Fruit fly (Drosophila melanogaster) whole organism, embryonic: ENCODE data around the gene CG33093.
A peak's percentile ranks its signal among the peaks of the same experiment; 100 is the strongest.

Experiments
- Abd-B ChIP-seq: fragments of 200-800 bp; sonication (Bioruptor generic); optimal IDR thresholded peaks from 2 replicates; lab custom pipeline; 2018; ENCODE audit warnings: missing biosample characterization, mild to moderate bottlenecking, missing genetic modification characterization, moderate library complexity
- Atf-2 ChIP-seq: fragments of 200-800 bp; sonication (Bioruptor generic); optimal IDR thresholded peaks from 2 replicates; lab custom pipeline; 2016; ENCODE audit warnings: missing biosample characterization, missing genetic modification characterization
- B-H2 ChIP-seq: fragments of 200-800 bp; sonication (Bioruptor generic); optimal IDR thresholded peaks from 2 replicates; lab custom pipeline; 2018; ENCODE audit warnings: missing biosample characterization, mild to moderate bottlenecking, missing genetic modification characterization
- CG10959 ChIP-seq: fragments of 200-800 bp; sonication (Bioruptor generic); IDR thresholded peaks from 2 replicates; pipeline ENCODE4 v1.3.6; 2022; ENCODE audit warnings: missing biosample characterization, missing genetic modification characterization
- CG11456 ChIP-seq: fragments of 200-800 bp; sonication (Bioruptor generic); IDR thresholded peaks from 3 replicates; pipeline ENCODE4 v1.3.6; 2022; ENCODE audit warnings: missing biosample characterization, missing genetic modification characterization
- CG12769 ChIP-seq: fragments of 200-800 bp; sonication (Bioruptor generic); optimal IDR thresholded peaks from 2 replicates; lab custom pipeline; 2019; ENCODE audit warnings: missing biosample characterization, mild to moderate bottlenecking, missing genetic modification characterization, moderate library complexity
- CG13775 ChIP-seq: fragments of 200-800 bp; sonication (Bioruptor generic); optimal IDR thresholded peaks from 3 replicates; lab custom pipeline; 2017; ENCODE audit warnings: missing biosample characterization, mild to moderate bottlenecking, missing genetic modification characterization
- CG13894 ChIP-seq: fragments of 200-800 bp; sonication (Bioruptor generic); optimal IDR thresholded peaks from 3 replicates; lab custom pipeline; 2018; ENCODE audit warnings: missing biosample characterization, mild to moderate bottlenecking, missing genetic modification characterization, moderate library complexity
- CG14667 ChIP-seq: fragments of 200-800 bp; sonication (Bioruptor generic); IDR thresholded peaks from 2 replicates; pipeline ENCODE4 v1.3.6; 2022; ENCODE audit warnings: missing biosample characterization, missing genetic modification characterization
- CG14860 ChIP-seq: fragments of 200-800 bp; sonication (Bioruptor generic); IDR thresholded peaks from 3 replicates; pipeline ENCODE4 v1.3.6; 2022; ENCODE audit warnings: missing biosample characterization, missing genetic modification characterization; ENCODE audit not compliant: partially characterized antibody
- CG14965 ChIP-seq: fragments of 200-800 bp; sonication (Bioruptor generic); optimal IDR thresholded peaks from 2 replicates; lab custom pipeline; 2016; ENCODE audit warnings: missing biosample characterization, missing genetic modification characterization, borderline replicate concordance
- CG16779 ChIP-seq: fragments of 200-800 bp; sonication (Bioruptor generic); IDR thresholded peaks from 2 replicates; pipeline ENCODE4 v1.3.6; 2022; ENCODE audit warnings: missing biosample characterization, missing genetic modification characterization
- CG16863 ChIP-seq: fragments of 200-800 bp; sonication (Bioruptor generic); optimal IDR thresholded peaks from 3 replicates; lab custom pipeline; 2016; ENCODE audit warnings: missing biosample characterization, missing genetic modification characterization
- CG17385 ChIP-seq: fragments of 200-800 bp; sonication (Bioruptor generic); optimal IDR thresholded peaks from 3 replicates; lab custom pipeline; 2018; ENCODE audit warnings: missing biosample characterization, mild to moderate bottlenecking, missing genetic modification characterization
- CG2202 ChIP-seq: fragments of 200-800 bp; sonication (Bioruptor generic); optimal IDR thresholded peaks from 2 replicates; lab custom pipeline; 2018; ENCODE audit warnings: missing biosample characterization, mild to moderate bottlenecking, missing genetic modification characterization
- CG3163 ChIP-seq: fragments of 200-800 bp; sonication (Bioruptor generic); optimal IDR thresholded peaks from 3 replicates; lab custom pipeline; 2016; ENCODE audit warnings: missing biosample characterization, missing genetic modification characterization
- CG3407 ChIP-seq: fragments of 200-800 bp; sonication (Bioruptor generic); optimal IDR thresholded peaks from 2 replicates; lab custom pipeline; 2018; ENCODE audit warnings: missing biosample characterization, mild to moderate bottlenecking, missing genetic modification characterization
- CG8359 ChIP-seq: fragments of 200-800 bp; sonication (Bioruptor generic); optimal IDR thresholded peaks from 2 replicates; lab custom pipeline; 2017; ENCODE audit warnings: missing biosample characterization, mild to moderate bottlenecking, missing genetic modification characterization, borderline replicate concordance
- CG9609 ChIP-seq: fragments of 200-800 bp; sonication (Bioruptor generic); optimal IDR thresholded peaks from 3 replicates; lab custom pipeline; 2016; ENCODE audit warnings: missing biosample characterization, missing genetic modification characterization
- CkIIα-i1 ChIP-seq: fragments of 200-800 bp; sonication (Bioruptor generic); IDR thresholded peaks from 2 replicates; pipeline ENCODE4 v1.3.6; 2022; ENCODE audit warnings: missing biosample characterization, missing genetic modification characterization
- D19A ChIP-seq: fragments of 200-800 bp; optimal IDR thresholded peaks from 3 replicates; lab custom pipeline; 2019; ENCODE audit warnings: missing biosample characterization, mild to moderate bottlenecking, missing genetic modification characterization, moderate library complexity
- Deaf1 ChIP-seq: fragments of 200-800 bp; optimal IDR thresholded peaks from 3 replicates; lab custom pipeline; 2019; ENCODE audit warnings: missing biosample characterization, mild to moderate bottlenecking, missing genetic modification characterization, moderate library complexity
- ERR ChIP-seq: fragments of 200-800 bp; sonication (Bioruptor generic); optimal IDR thresholded peaks from 2 replicates; lab custom pipeline; 2016; ENCODE audit warnings: missing biosample characterization, missing genetic modification characterization
- Gsc ChIP-seq: fragments of 200-800 bp; sonication (Bioruptor generic); IDR thresholded peaks from 2 replicates; pipeline ENCODE4 v1.3.6; 2022; ENCODE audit warnings: missing biosample characterization, missing genetic modification characterization
- Gug ChIP-seq: fragments of 200-800 bp; sonication (Bioruptor generic); IDR thresholded peaks from 4 replicates; pipeline ENCODE4 v1.3.6; 2022; ENCODE audit warnings: missing biosample characterization, missing genetic modification characterization
- H2.0 ChIP-seq: fragments of 200-800 bp; sonication (Bioruptor generic); IDR thresholded peaks from 2 replicates; pipeline ENCODE4 v1.3.6; 2022; ENCODE audit warnings: missing biosample characterization, missing genetic modification characterization
- HLH3B ChIP-seq: fragments of 200-800 bp; sonication (Bioruptor generic); IDR thresholded peaks from 2 replicates; pipeline ENCODE4 v1.3.6; 2022; ENCODE audit warnings: missing biosample characterization, missing genetic modification characterization
- Med ChIP-seq: fragments of 200-800 bp; sonication (Bioruptor generic); peaks from one replicate; lab custom pipeline; 2016; ENCODE audit warnings: missing biosample characterization, missing genetic modification characterization, mild to moderate bottlenecking, inconsistent platforms, moderate library complexity
- Neu2 ChIP-seq: fragments of 200-800 bp; sonication (Bioruptor generic); optimal IDR thresholded peaks from 3 replicates; lab custom pipeline; 2016; ENCODE audit warnings: missing biosample characterization, missing genetic modification characterization, borderline replicate concordance
- Pdp1 ChIP-seq, 2 experiments: fragments of 200-800 bp; sonication (Bioruptor generic); optimal IDR thresholded peaks; 3 replicates each; lab custom pipeline; 2016; ENCODE audit warnings: missing biosample characterization in 2 of 2, missing genetic modification characterization in 2 of 2, mild to moderate bottlenecking in 1 of 2, moderate library complexity in 1 of 2
- Scr ChIP-seq: fragments of 200-800 bp; sonication (Bioruptor generic); IDR thresholded peaks from 2 replicates; pipeline ENCODE4 v1.3.6; 2022; ENCODE audit warnings: missing biosample characterization, missing genetic modification characterization; ENCODE audit not compliant: partially characterized antibody
- Sox102F ChIP-seq: fragments of 200-800 bp; sonication (Bioruptor generic); optimal IDR thresholded peaks from 2 replicates; lab custom pipeline; 2018; ENCODE audit warnings: missing biosample characterization, mild to moderate bottlenecking, missing genetic modification characterization, moderate library complexity
- abd-A ChIP-seq: fragments of 200-800 bp; sonication (Bioruptor generic); optimal IDR thresholded peaks from 3 replicates; lab custom pipeline; 2019; ENCODE audit warnings: missing biosample characterization, mild to moderate bottlenecking, missing genetic modification characterization, moderate library complexity
- ac ChIP-seq: fragments of 200-800 bp; sonication (Bioruptor generic); optimal IDR thresholded peaks from 3 replicates; lab custom pipeline; 2017; ENCODE audit warnings: missing biosample characterization, mild to moderate bottlenecking, missing genetic modification characterization
- chm ChIP-seq: fragments of 200-800 bp; sonication (Bioruptor generic); IDR thresholded peaks from 2 replicates; pipeline ENCODE4 v1.3.6; 2022; ENCODE audit warnings: missing biosample characterization, missing genetic modification characterization
- dmrt11E ChIP-seq: fragments of 200-800 bp; sonication (Bioruptor generic); optimal IDR thresholded peaks from 3 replicates; lab custom pipeline; 2018; ENCODE audit warnings: missing biosample characterization, mild to moderate bottlenecking, missing genetic modification characterization, moderate library complexity
- en ChIP-seq: fragments of 200-800 bp; sonication (Bioruptor generic); optimal IDR thresholded peaks from 2 replicates; lab custom pipeline; 2016; ENCODE audit warnings: missing biosample characterization, missing genetic modification characterization
- gfzf ChIP-seq: fragments of 200-800 bp; sonication (Bioruptor generic); optimal IDR thresholded peaks from 2 replicates; lab custom pipeline; 2016; ENCODE audit warnings: missing biosample characterization, mild to moderate bottlenecking, missing genetic modification characterization, moderate library complexity
- inv ChIP-seq: fragments of 200-800 bp; sonication (Bioruptor generic); IDR thresholded peaks from 2 replicates; pipeline ENCODE4 v1.3.6; 2022; ENCODE audit warnings: missing biosample characterization, missing genetic modification characterization; ENCODE audit not compliant: partially characterized antibody
- kni ChIP-seq: fragments of 200-800 bp; sonication (Bioruptor generic); optimal IDR thresholded peaks from 3 replicates; lab custom pipeline; 2017; ENCODE audit warnings: mild to moderate bottlenecking, missing biosample characterization, missing genetic modification reagents, missing genetic modification characterization
- lab ChIP-seq: fragments of 200-800 bp; sonication (Bioruptor generic); optimal IDR thresholded peaks from 3 replicates; lab custom pipeline; 2017; ENCODE audit warnings: missing biosample characterization, missing genetic modification characterization, mild to moderate bottlenecking, moderate library complexity, missing genetic modification reagents
- nerfin-1 ChIP-seq: fragments of 200-800 bp; sonication (Bioruptor generic); optimal IDR thresholded peaks from 3 replicates; lab custom pipeline; 2019; ENCODE audit warnings: missing biosample characterization, mild to moderate bottlenecking, missing genetic modification characterization, moderate library complexity
- nerfin-2 ChIP-seq: fragments of 200-800 bp; sonication (Bioruptor generic); IDR thresholded peaks from 2 replicates; pipeline ENCODE4 v1.3.6; 2022; ENCODE audit warnings: missing biosample characterization, missing genetic modification characterization; ENCODE audit not compliant: partially characterized antibody
- prd ChIP-seq, 3 experiments: fragments of >200 bp in 2 of 3; fragments of 200-800 bp in 1 of 3; sonication (Bioruptor generic) in 1 of 3; optimal IDR thresholded peaks in 2 of 3; IDR thresholded peaks in 1 of 3; 2 replicates in 2 of 3; 3 replicates in 1 of 3; pipeline versions ENCODE4 v1.3.6 to Lab custom; 2017 to 2022; ENCODE audit warnings: missing biosample characterization in 1 of 3, missing genetic modification characterization in 1 of 3
- pros ChIP-seq: fragments of 200-800 bp; sonication (Bioruptor generic); optimal IDR thresholded peaks from 3 replicates; lab custom pipeline; 2019; ENCODE audit warnings: missing biosample characterization, mild to moderate bottlenecking, missing genetic modification characterization, moderate library complexity
- row ChIP-seq: fragments of 200-800 bp; sonication (Bioruptor generic); IDR thresholded peaks from 3 replicates; pipeline ENCODE4 v1.3.6; 2022; ENCODE audit warnings: missing biosample characterization, missing genetic modification characterization
- salm ChIP-seq: fragments of 200-800 bp; sonication (Bioruptor generic); optimal IDR thresholded peaks from 2 replicates; lab custom pipeline; 2018; ENCODE audit warnings: missing biosample characterization, mild to moderate bottlenecking, missing genetic modification characterization
- scrt ChIP-seq: fragments of 200-800 bp; sonication (Bioruptor generic); optimal IDR thresholded peaks from 2 replicates; lab custom pipeline; 2018; ENCODE audit warnings: missing biosample characterization, mild to moderate bottlenecking, missing genetic modification characterization, moderate library complexity
- unpg ChIP-seq: fragments of 200-800 bp; sonication (Bioruptor generic); optimal IDR thresholded peaks from 3 replicates; lab custom pipeline; 2018; ENCODE audit warnings: missing biosample characterization, mild to moderate bottlenecking, missing genetic modification characterization, moderate library complexity

Gene CG33093

DNA sequence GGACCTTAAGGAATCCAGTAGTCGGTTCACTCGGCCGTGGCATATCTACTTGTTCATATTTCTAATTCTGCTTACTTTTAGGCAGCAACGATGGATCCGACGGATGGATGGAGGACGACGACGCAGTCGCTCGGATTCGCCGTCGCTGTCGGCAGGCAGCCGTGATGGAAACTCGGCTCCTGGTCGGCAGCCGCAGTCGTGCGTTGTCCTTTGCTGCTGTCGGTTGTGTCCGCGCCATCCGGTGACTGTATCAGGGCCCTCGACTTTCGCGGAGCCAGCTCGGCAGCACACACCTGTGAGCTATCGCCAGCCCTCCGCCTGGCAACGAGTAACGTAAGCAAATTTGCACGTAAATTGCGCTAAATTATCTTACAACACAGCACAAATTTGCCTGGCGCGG, 34.7 kb downstream of the CG33093 start, which contains the start of gene Octbeta1R:
TSS of gene Octbeta1R (plus strand) at position 191 of the 400 bp plus-strand sequence.
- TF ChIP-seq CG16863 (GFP tag; lab: Kevin White, UChicago): no peak
- TF ChIP-seq HLH3B: no peak
- no peak for TF ChIP-seq unpg
- 0 out of 3 replicates have a peak, but pooled peaks have one; percentile 1 for TF ChIP-seq row
- TF ChIP-seq CG13894: peak; percentile 57
- TF ChIP-seq dmrt11E (tag; lab: Kevin White, UChicago): no peak
- TF ChIP-seq CG12769: no peak
- no peak for TF ChIP-seq Abd-B (GFP tag; lab: Kevin White, UChicago)
- no peak for TF ChIP-seq nerfin-1 (tag; lab: Kevin White, UChicago)
- peak; percentile 22 for TF ChIP-seq Med (GFP tag; lab: Kevin White, UChicago)
- no peak for TF ChIP-seq CG2202
- no peak for TF ChIP-seq H2.0 (GFP tag; lab: Robert Waterston, UW)
- TF ChIP-seq Sox102F: no peak
- TF ChIP-seq scrt (GFP tag; lab: Kevin White, UChicago): no peak
- TF ChIP-seq Atf-2 (GFP tag; lab: Kevin White, UChicago): no peak
- TF ChIP-seq CkIIα-i1 (GFP tag; lab: Robert Waterston, UW): no peak
- TF ChIP-seq CG14860 (GFP tag; lab: Robert Waterston, UW): 0 out of 3 replicates have a peak, but pooled peaks have one; percentile 12
- TF ChIP-seq salm (tag; lab: Kevin White, UChicago): no peak
- no peak for TF ChIP-seq Scr (GFP tag; lab: Robert Waterston, UW)
- no peak for TF ChIP-seq en (GFP tag; lab: Kevin White, UChicago)
- no peak for TF ChIP-seq CG16779
- no peak for TF ChIP-seq B-H2 (GFP tag; lab: Kevin White, UChicago)
- no peak for TF ChIP-seq CG3163
- TF ChIP-seq inv (GFP tag; lab: Robert Waterston, UW): no peak
- TF ChIP-seq Gsc (GFP tag; lab: Robert Waterston, UW): no peak
- TF ChIP-seq CG13775 (GFP tag; lab: Kevin White, UChicago): no peak
- peak; percentile 94 for TF ChIP-seq Deaf1 (tag; lab: Kevin White, UChicago)
- no peak for TF ChIP-seq D19A (tag; lab: Kevin White, UChicago)
- TF ChIP-seq pros (GFP tag; lab: Kevin White, UChicago): no peak
- TF ChIP-seq abd-A (tag; lab: Kevin White, UChicago): peak; percentile 16
- TF ChIP-seq CG8359 (GFP tag; lab: Kevin White, UChicago): no peak
- TF ChIP-seq CG14965: no peak
- no peak for TF ChIP-seq Neu2 (GFP tag; lab: Kevin White, UChicago)
- no peak for TF ChIP-seq lab
- no peak for TF ChIP-seq Gug (GFP tag; lab: Robert Waterston, UW)
- TF ChIP-seq ERR: no peak
- no peak for TF ChIP-seq gfzf

DNA sequence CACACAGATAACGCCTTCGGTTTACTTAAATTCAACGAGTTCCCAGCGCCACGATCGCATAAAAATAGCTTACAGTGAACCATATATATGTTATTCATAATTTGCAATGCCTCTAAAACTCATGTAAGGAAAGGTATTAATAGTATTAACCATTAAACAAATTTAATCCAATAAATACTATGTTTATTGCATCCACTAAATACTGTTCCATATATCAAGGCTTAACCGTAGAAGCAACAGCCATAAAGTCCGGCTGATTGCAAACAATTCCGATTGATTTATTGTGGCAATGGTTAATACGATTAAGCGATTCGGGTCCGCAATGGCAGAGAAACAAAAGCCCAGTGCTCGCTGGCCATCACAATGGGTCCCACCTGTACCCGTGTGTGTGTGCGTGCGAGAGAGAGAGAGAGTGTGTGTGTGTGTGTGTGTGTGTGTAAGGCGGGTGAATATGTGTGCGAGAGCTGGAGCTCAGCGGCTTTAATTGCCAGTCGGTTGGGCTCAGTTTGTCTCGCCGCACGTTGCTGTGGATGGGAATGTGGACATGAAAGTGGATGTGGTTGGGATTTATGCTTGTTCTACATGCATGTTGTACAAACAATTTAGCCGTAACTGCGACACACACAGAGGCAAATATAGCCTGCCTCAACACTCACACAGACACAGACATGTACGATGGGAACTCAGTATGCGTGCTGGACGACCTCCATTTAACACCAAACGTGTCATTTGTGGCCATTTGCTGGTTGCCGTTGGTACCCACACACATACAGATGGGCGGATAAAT, 37.0 kb downstream of the CG33093 start:
- TF ChIP-seq nerfin-2: no peak
- TF ChIP-seq CG3407 (GFP tag; lab: Kevin White, UChicago): no peak
- no peak for TF ChIP-seq prd (optimal IDR thresholded peaks at IDR 0.05; lab: Kevin White, UChicago)
- 0 out of 3 replicates have a peak, but pooled peaks have one; percentile 33 for TF ChIP-seq prd (GFP tag; IDR thresholded peaks at IDR 0.05; lab: Robert Waterston, UW)
- no peak for TF ChIP-seq CG9609 (GFP tag; lab: Kevin White, UChicago)
- peak; percentile 37 for TF ChIP-seq kni
- peak in 1 of 2 experiments; percentile 31 for TF ChIP-seq Pdp1 (GFP tag; optimal IDR thresholded peaks at IDR 0.05; lab: Kevin White, UChicago)
- peak; percentile 17 for TF ChIP-seq CG17385 (GFP tag; lab: Kevin White, UChicago)
- no peak for TF ChIP-seq CG11456 (GFP tag; lab: Robert Waterston, UW)
- TF ChIP-seq ac (GFP tag; lab: Kevin White, UChicago): no peak
- TF ChIP-seq CG14667: 0 out of 2 replicates have a peak, but pooled peaks have one; percentile 44
- TF ChIP-seq CG10959 (GFP tag; lab: Robert Waterston, UW): no peak
- TF ChIP-seq chm: no peak
